Worm (Caenorhabditis elegans): ENCODE data around the gene mrps-17.

ce11 chrIII:6396381-6396780 lies 35.2 kb downstream of the mrps-17 start:
- TF ChIP-seq ceh-13 (GFP tag; optimal IDR thresholded peaks at IDR 0.05) (no peak), ama-1 (optimal IDR thresholded peaks at IDR 0.05) (no peak), flt-1 (GFP tag; IDR thresholded peaks at IDR 0.05) (no peak)

Measured in whole organism, early embryonic.